Worm (Caenorhabditis elegans) whole organism, L4 larva: ENCODE results near the gene Y67H2A.2.
A peak's percentile ranks its signal among the peaks of the same experiment; 100 is the strongest.

Experiments used
- R02D3.7 ChIP-seq: fragments of 150-350 bp; sonication (generic microtip); optimal IDR thresholded peaks from 3 replicates; lab custom pipeline; 2014; ENCODE audit warnings: missing biosample characterization, missing genetic modification characterization
- T20F7.1 ChIP-seq: fragments of 200-800 bp; sonication (Bioruptor generic); optimal IDR thresholded peaks from 2 replicates; lab custom pipeline; 2018; ENCODE audit warnings: mild to moderate bottlenecking, missing genetic modification characterization, missing compliant biosample characterization
- Y48G9A.11 ChIP-seq: fragments of 200-800 bp; sonication (Bioruptor generic); IDR thresholded peaks from 2 replicates; pipeline ENCODE4 v1.3.6; 2022; ENCODE audit warnings: missing genetic modification reagents, missing genetic modification characterization, missing compliant biosample characterization
- Y5F2A.4 ChIP-seq: fragments of 200-800 bp; sonication (Bioruptor generic); optimal IDR thresholded peaks from 2 replicates; lab custom pipeline; 2018; ENCODE audit warnings: mild to moderate bottlenecking, missing genetic modification characterization, missing compliant biosample characterization
- ZK337.2 ChIP-seq: fragments of 200-800 bp; sonication (Bioruptor generic); IDR thresholded peaks from 2 replicates; pipeline ENCODE4 v1.3.6; 2022; ENCODE audit warnings: missing genetic modification reagents, missing genetic modification characterization, missing compliant biosample characterization
- ZK546.5 ChIP-seq, 2 experiments: sonication (generic microtip); optimal IDR thresholded peaks; 2 replicates each; lab custom pipeline; 2017; ENCODE audit warnings: missing biosample characterization in 2 of 2, missing genetic modification characterization in 2 of 2
- ama-1 ChIP-seq: fragments of 150-350 bp; optimal IDR thresholded peaks from 2 replicates; lab custom pipeline; 2014; ENCODE audit warnings: inconsistent platforms, mixed read lengths
- arid-1 ChIP-seq: fragments of 200-800 bp; sonication (Bioruptor generic); conservative IDR thresholded peaks from 2 replicates; pipeline ENCODE4 v1.3.6; 2022; ENCODE audit warnings: missing genetic modification reagents, missing genetic modification characterization, missing compliant biosample characterization
- attf-4 ChIP-seq: sonication (generic microtip); optimal IDR thresholded peaks from 3 replicates; lab custom pipeline; 2017; ENCODE audit warnings: missing biosample characterization, missing genetic modification characterization
- ceh-20 ChIP-seq: fragments of 200-800 bp; sonication (Bioruptor generic); IDR thresholded peaks from 2 replicates; pipeline ENCODE4 v1.3.6; 2022; ENCODE audit warnings: missing genetic modification reagents, missing genetic modification characterization, missing compliant biosample characterization
- ceh-32 ChIP-seq: sonication (generic microtip); optimal IDR thresholded peaks from 2 replicates; lab custom pipeline; 2016; ENCODE audit warnings: mild to moderate bottlenecking, missing genetic modification characterization, missing compliant biosample characterization; ENCODE audit not compliant: poor library complexity
- ces-1 ChIP-seq: fragments of 150-350 bp; sonication (generic microtip); optimal IDR thresholded peaks from 4 replicates; lab custom pipeline; 2014; ENCODE audit warnings: missing biosample characterization, missing genetic modification reagents, missing genetic modification characterization
- daf-12 ChIP-seq: fragments of 150-350 bp; optimal IDR thresholded peaks from 2 replicates; lab custom pipeline; 2014; ENCODE audit warnings: missing biosample characterization, missing genetic modification reagents, missing genetic modification characterization
- daf-16 ChIP-seq, 3 experiments: sonication (generic microtip); optimal IDR thresholded peaks; 2 replicates each; lab custom pipeline; 2016 to 2017; ENCODE audit warnings: missing genetic modification characterization in 3 of 3, missing genetic modification reagents in 3 of 3, mild to moderate bottlenecking in 2 of 3, missing compliant biosample characterization in 2 of 3, missing biosample characterization in 1 of 3, moderate library complexity in 1 of 3
- daf-19 ChIP-seq: fragments of 200-800 bp; sonication (Bioruptor generic); conservative IDR thresholded peaks from 2 replicates; pipeline ENCODE4 v1.3.6; 2022; ENCODE audit warnings: missing genetic modification characterization, missing compliant biosample characterization
- dmd-6 ChIP-seq: fragments of 200-800 bp; sonication (Bioruptor generic); IDR thresholded peaks from 2 replicates; pipeline ENCODE4 v1.3.6; 2022; ENCODE audit warnings: missing genetic modification reagents, missing genetic modification characterization, missing compliant biosample characterization
- dmd-9 ChIP-seq: fragments of 200-800 bp; sonication (Bioruptor generic); IDR thresholded peaks from 2 replicates; pipeline ENCODE4 v1.3.6; 2022; ENCODE audit warnings: missing genetic modification reagents, missing genetic modification characterization, missing compliant biosample characterization
- dpl-1 ChIP-seq: fragments of 150-350 bp; optimal IDR thresholded peaks from 2 replicates; lab custom pipeline; 2014; ENCODE audit warnings: missing biosample characterization, missing genetic modification reagents, missing genetic modification characterization
- dve-1 ChIP-seq: sonication (generic microtip); optimal IDR thresholded peaks from 2 replicates; lab custom pipeline; 2017; ENCODE audit warnings: antibody characterized with exemption, mild to moderate bottlenecking, missing genetic modification characterization, missing compliant biosample characterization; ENCODE audit not compliant: insufficient read depth
- hlh-30 ChIP-seq: sonication (generic microtip); optimal IDR thresholded peaks from 2 replicates; lab custom pipeline; 2017; ENCODE audit warnings: antibody characterized with exemption, mild to moderate bottlenecking, missing genetic modification characterization, missing compliant biosample characterization; ENCODE audit not compliant: insufficient read depth
- lim-7 ChIP-seq: fragments of 200-800 bp; sonication (Bioruptor generic); IDR thresholded peaks from 2 replicates; pipeline ENCODE4 v1.3.6; 2022; ENCODE audit warnings: missing genetic modification characterization, missing compliant biosample characterization
- lin-1 ChIP-seq: fragments of 200-800 bp; sonication (Bioruptor generic); IDR thresholded peaks from 2 replicates; pipeline ENCODE4 v1.3.6; 2022; ENCODE audit warnings: missing genetic modification reagents, missing genetic modification characterization, missing compliant biosample characterization
- lin-13 ChIP-seq: fragments of 150-350 bp; optimal IDR thresholded peaks from 2 replicates; lab custom pipeline; 2014; ENCODE audit warnings: missing biosample characterization, missing genetic modification reagents, missing genetic modification characterization
- lin-39 ChIP-seq: fragments of 150-350 bp; optimal IDR thresholded peaks from 2 replicates; lab custom pipeline; 2014; ENCODE audit warnings: missing biosample characterization, missing genetic modification reagents, missing genetic modification characterization
- lir-3 ChIP-seq: sonication (generic microtip); optimal IDR thresholded peaks from 2 replicates; lab custom pipeline; 2016; ENCODE audit warnings: mild to moderate bottlenecking, missing genetic modification characterization, missing compliant biosample characterization
- lsy-2 ChIP-seq, 2 experiments: fragments of 150-350 bp in 1 of 2; sonication (generic microtip) in 1 of 2; optimal IDR thresholded peaks; 2 replicates each; lab custom pipeline; 2014 to 2017; ENCODE audit warnings: missing biosample characterization in 2 of 2, missing genetic modification characterization in 2 of 2
- madf-9 ChIP-seq: fragments of 200-800 bp; sonication (Bioruptor generic); conservative IDR thresholded peaks from 2 replicates; pipeline ENCODE4 v1.3.6; 2022; ENCODE audit warnings: missing genetic modification reagents, missing genetic modification characterization, missing compliant biosample characterization
- mdl-1 ChIP-seq, 2 experiments: fragments of 150-350 bp in 1 of 2; sonication (generic microtip) in 1 of 2; optimal IDR thresholded peaks; 2 replicates each; lab custom pipeline; 2014 to 2017; ENCODE audit warnings: missing biosample characterization in 2 of 2, missing genetic modification characterization in 2 of 2
- mdt-29 ChIP-seq: fragments of 200-800 bp; sonication (Bioruptor generic); IDR thresholded peaks from 2 replicates; pipeline ENCODE4 v1.3.6; 2022; ENCODE audit warnings: missing genetic modification reagents, missing genetic modification characterization, missing compliant biosample characterization
- mep-1 ChIP-seq: fragments of 150-350 bp; sonication (generic microtip); optimal IDR thresholded peaks from 3 replicates; lab custom pipeline; 2014; ENCODE audit warnings: missing biosample characterization, missing genetic modification characterization
- mxl-3 ChIP-seq: fragments of 200-800 bp; sonication (Bioruptor generic); optimal IDR thresholded peaks from 2 replicates; lab custom pipeline; 2018; ENCODE audit warnings: mild to moderate bottlenecking, missing genetic modification characterization, missing compliant biosample characterization
- nhr-10 ChIP-seq: fragments of 150-350 bp; optimal IDR thresholded peaks from 2 replicates; lab custom pipeline; 2014; ENCODE audit warnings: missing biosample characterization, missing genetic modification characterization
- nhr-237 ChIP-seq: sonication (generic microtip); optimal IDR thresholded peaks from 2 replicates; lab custom pipeline; 2017; ENCODE audit warnings: missing biosample characterization, missing genetic modification characterization
- nhr-25 ChIP-seq: sonication (generic microtip); optimal IDR thresholded peaks from 2 replicates; lab custom pipeline; 2017; ENCODE audit warnings: missing genetic modification characterization, mild to moderate bottlenecking, missing compliant biosample characterization, antibody characterized with exemption, moderate library complexity, borderline replicate concordance; ENCODE audit not compliant: insufficient read depth
- nhr-28 ChIP-seq: fragments of 150-350 bp; optimal IDR thresholded peaks from 2 replicates; lab custom pipeline; 2014; ENCODE audit warnings: missing biosample characterization, missing genetic modification characterization
- nhr-6 ChIP-seq: fragments of 150-350 bp; optimal IDR thresholded peaks from 2 replicates; lab custom pipeline; 2014; ENCODE audit warnings: missing biosample characterization, missing genetic modification characterization
- nhr-76 ChIP-seq: fragments of 150-350 bp; optimal IDR thresholded peaks from 2 replicates; lab custom pipeline; 2014; ENCODE audit warnings: missing biosample characterization, missing genetic modification characterization
- pqm-1 ChIP-seq: sonication (generic microtip); optimal IDR thresholded peaks from 2 replicates; lab custom pipeline; 2017; ENCODE audit warnings: missing biosample characterization, missing genetic modification characterization
- sdz-12 ChIP-seq: fragments of 200-800 bp; sonication (Bioruptor generic); optimal IDR thresholded peaks from 2 replicates; lab custom pipeline; 2018; ENCODE audit warnings: mild to moderate bottlenecking, missing genetic modification characterization, missing compliant biosample characterization
- set-16 ChIP-seq: fragments of 200-800 bp; sonication (Bioruptor generic); IDR thresholded peaks from 2 replicates; pipeline ENCODE4 v1.3.6; 2022; ENCODE audit warnings: missing genetic modification reagents, missing genetic modification characterization, missing compliant biosample characterization
- skn-1 ChIP-seq: fragments of 150-350 bp; optimal IDR thresholded peaks from 2 replicates; lab custom pipeline; 2014; ENCODE audit warnings: missing biosample characterization, missing genetic modification characterization
- snpc-4 ChIP-seq: fragments of 150-350 bp; optimal IDR thresholded peaks from 2 replicates; lab custom pipeline; 2014; ENCODE audit warnings: missing biosample characterization, missing genetic modification characterization
- spr-1 ChIP-seq: sonication (generic microtip); optimal IDR thresholded peaks from 2 replicates; lab custom pipeline; 2016; ENCODE audit warnings: mild to moderate bottlenecking, missing genetic modification characterization, missing compliant biosample characterization
- spr-3 ChIP-seq: fragments of 200-800 bp; sonication (Bioruptor generic); optimal IDR thresholded peaks from 2 replicates; lab custom pipeline; 2018; ENCODE audit warnings: mild to moderate bottlenecking, missing genetic modification characterization, missing compliant biosample characterization
- tra-1 ChIP-seq: fragments of 200-800 bp; sonication (Bioruptor generic); IDR thresholded peaks from 2 replicates; pipeline ENCODE4 v1.3.6; 2022; ENCODE audit warnings: missing genetic modification reagents, missing genetic modification characterization, missing compliant biosample characterization
- unc-130 ChIP-seq: sonication (generic microtip); optimal IDR thresholded peaks from 2 replicates; lab custom pipeline; 2016; ENCODE audit warnings: missing genetic modification reagents, missing genetic modification characterization, missing compliant biosample characterization
- unc-62 ChIP-seq, 3 experiments: fragments of 150-350 bp in 1 of 3; sonication (generic microtip); optimal IDR thresholded peaks in 2 of 3; peaks in 1 of 3; 1 replicate in 1 of 3; 2 replicates in 2 of 3; lab custom pipeline; 2014 to 2017; ENCODE audit warnings: missing biosample characterization in 3 of 3, missing genetic modification characterization in 3 of 3, missing genetic modification reagents in 3 of 3, missing genotype in 1 of 3
- zfp-3 ChIP-seq: fragments of 200-800 bp; sonication (Bioruptor generic); conservative IDR thresholded peaks from 2 replicates; pipeline ENCODE4 v1.3.6; 2022; ENCODE audit warnings: missing genetic modification reagents, missing genetic modification characterization, missing compliant biosample characterization

Gene Y67H2A.2

DNA sequence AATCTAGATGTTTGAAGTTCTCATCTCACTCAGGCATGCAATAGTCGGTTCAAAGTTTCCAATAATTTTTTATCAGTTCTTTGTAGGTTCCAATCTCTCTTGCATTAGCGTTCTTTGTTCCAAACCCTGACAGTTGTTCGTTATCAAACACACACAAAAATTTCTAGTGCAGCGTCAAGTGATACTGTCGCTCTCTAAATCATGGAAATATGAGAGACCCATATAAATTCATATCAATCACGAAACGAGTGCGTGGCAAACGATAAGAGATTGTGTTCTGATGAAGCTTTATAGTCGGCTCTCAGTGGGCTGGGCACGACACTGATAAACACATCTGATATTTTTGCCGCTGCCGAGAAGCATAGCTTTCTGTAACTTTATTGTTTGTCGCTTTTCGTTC is 16.6 kb upstream of the Y67H2A.2 start (continued):
- TF ChIP-seq lin-1 (GFP tag; lab: Robert Waterston, UW) (peak; percentile 41; the same call in 1 of the 2 replicates), mdl-1 (tag; optimal IDR thresholded peaks at IDR 0.05; lab: Kevin White, UChicago) (peak in 1 of 2 experiments; percentile 24), tra-1 (GFP tag; lab: Robert Waterston, UW) (peak; percentile 80; the same call in 1 of the 2 replicates), dmd-9 (no peak), nhr-25 (tag; lab: Kevin White, UChicago) (no peak), dpl-1 (GFP tag; lab: Kevin White, UChicago) (no peak), Y5F2A.4 (GFP tag; lab: Kevin White, UChicago) (no peak), attf-4 (tag; lab: Kevin White, UChicago) (no peak), spr-1 (tag; lab: Kevin White, UChicago) (no peak), ceh-32 (tag; lab: Kevin White, UChicago) (no peak), daf-12 (tag; lab: Kevin White, UChicago) (no peak), ama-1 (lab: Kevin White, UChicago) (no peak), lsy-2 (tag; optimal IDR thresholded peaks at IDR 0.05; lab: Kevin White, UChicago) (peak in 1 of 2 experiments; percentile 39), ZK337.2 (GFP tag; lab: Robert Waterston, UW) (no peak), dve-1 (tag; lab: Kevin White, UChicago) (peak; percentile 97), unc-130 (no peak), R02D3.7 (tag; lab: Kevin White, UChicago) (no peak), hlh-30 (tag; lab: Kevin White, UChicago) (peak; percentile 60), snpc-4 (tag; lab: Kevin White, UChicago) (no peak), nhr-10 (peak; percentile 31)

ce11 chrIV:13313156-13313555 is 15.5 kb upstream of the Y67H2A.2 start:
- TF ChIP-seq mxl-3 (GFP tag; lab: Kevin White, UChicago): no peak
- no peak for TF ChIP-seq nhr-25 (tag; lab: Kevin White, UChicago)
- TF ChIP-seq nhr-237 (tag; lab: Kevin White, UChicago): no peak
- no peak for TF ChIP-seq arid-1 (GFP tag; lab: Robert Waterston, UW)
- TF ChIP-seq daf-16 (GFP tag; optimal IDR thresholded peaks at IDR 0.05; lab: Kevin White, UChicago): no peak
- peak; percentile 5 for TF ChIP-seq daf-16 (tag; optimal IDR thresholded peaks at IDR 0.05; lab: Kevin White, UChicago)
- no peak for TF ChIP-seq daf-19 (GFP tag; lab: Robert Waterston, UW)
- TF ChIP-seq lir-3 (tag; lab: Kevin White, UChicago): no peak
- TF ChIP-seq spr-3 (GFP tag; lab: Kevin White, UChicago): no peak
- no peak for TF ChIP-seq set-16 (GFP tag; lab: Robert Waterston, UW)
- TF ChIP-seq unc-62 (GFP tag; optimal IDR thresholded peaks at IDR 0.05 in 1 of 2; lab: Kevin White, UChicago): peak in 1 of 2 experiments; percentile 82
- no peak for TF ChIP-seq unc-62 (tag; optimal IDR thresholded peaks at IDR 0.05; lab: Kevin White, UChicago)
- no peak for TF ChIP-seq madf-9
- no peak for TF ChIP-seq T20F7.1 (GFP tag; lab: Kevin White, UChicago)
- TF ChIP-seq zfp-3 (GFP tag; lab: Robert Waterston, UW): no peak
- no peak for TF ChIP-seq ces-1 (GFP tag; lab: Kevin White, UChicago)
- no peak for TF ChIP-seq sdz-12
- peak; percentile 4 for TF ChIP-seq lin-13
- no peak for TF ChIP-seq ZK546.5 (tag; optimal IDR thresholded peaks at IDR 0.05; lab: Kevin White, UChicago)
- no peak for TF ChIP-seq Y48G9A.11
- no peak for TF ChIP-seq ceh-20 (GFP tag; lab: Robert Waterston, UW)
- peak; percentile 27 for TF ChIP-seq mep-1 (tag; lab: Kevin White, UChicago)
- TF ChIP-seq hlh-30 (tag; lab: Kevin White, UChicago): no peak
- peak; percentile 21 for TF ChIP-seq nhr-28 (tag; lab: Kevin White, UChicago)
- no peak for TF ChIP-seq daf-12 (tag; lab: Kevin White, UChicago)
- no peak for TF ChIP-seq pqm-1 (tag; lab: Kevin White, UChicago)
- TF ChIP-seq dmd-6: peak; percentile 56
- TF ChIP-seq nhr-6 (tag; lab: Kevin White, UChicago): no peak
- no peak for TF ChIP-seq skn-1 (tag; lab: Kevin White, UChicago)
- TF ChIP-seq dve-1 (tag; lab: Kevin White, UChicago): peak; percentile 0
- TF ChIP-seq nhr-76: no peak
- no peak for TF ChIP-seq mdt-29 (GFP tag; lab: Robert Waterston, UW)
- TF ChIP-seq lim-7 (GFP tag; lab: Robert Waterston, UW): no peak
- TF ChIP-seq lin-39 (tag; lab: Kevin White, UChicago): no peak
- peak in 1 of 2 experiments; percentile 5 for TF ChIP-seq lsy-2 (tag; optimal IDR thresholded peaks at IDR 0.05; lab: Kevin White, UChicago)
- TF ChIP-seq attf-4 (tag; lab: Kevin White, UChicago): no peak
